Fruit fly (Drosophila melanogaster) whole organism, embryonic: ENCODE measurements around the gene CG15439.

ENCODE experiments used
- Abd-B ChIP-seq: fragments of 200-800 bp; sonication (Bioruptor generic); optimal IDR thresholded peaks from 2 replicates; lab custom pipeline; 2018; ENCODE audit warnings: missing biosample characterization, mild to moderate bottlenecking, missing genetic modification characterization, moderate library complexity
- Antp ChIP-seq: fragments of 200-800 bp; sonication (Bioruptor generic); optimal IDR thresholded peaks from 3 replicates; lab custom pipeline; 2016; ENCODE audit warnings: missing biosample characterization, missing genetic modification characterization
- Awh ChIP-seq: fragments of 200-800 bp; sonication (Bioruptor generic); IDR thresholded peaks from 2 replicates; pipeline ENCODE4, ENCODE4 v1.3.6; 2022; ENCODE audit warnings: missing biosample characterization, missing genetic modification characterization
- B-H1 ChIP-seq: fragments of 200-800 bp; sonication (Bioruptor generic); IDR thresholded peaks from 3 replicates; pipeline ENCODE4 v1.3.6; 2022; ENCODE audit warnings: missing biosample characterization, missing genetic modification characterization
- CG10147 ChIP-seq: fragments of 200-800 bp; sonication (Bioruptor generic); optimal IDR thresholded peaks from 2 replicates; lab custom pipeline; 2019; ENCODE audit warnings: missing biosample characterization, mild to moderate bottlenecking, missing genetic modification characterization, moderate library complexity
- CG10267 ChIP-seq: fragments of 200-800 bp; sonication (Bioruptor generic); optimal IDR thresholded peaks from 2 replicates; lab custom pipeline; 2018; ENCODE audit warnings: missing biosample characterization, mild to moderate bottlenecking, missing genetic modification characterization, moderate library complexity
- CG11560 ChIP-seq: fragments of 200-800 bp; sonication (Bioruptor generic); IDR thresholded peaks from 3 replicates; pipeline ENCODE4 v1.3.6; 2022; ENCODE audit warnings: missing biosample characterization, missing genetic modification characterization
- CG12219 ChIP-seq: fragments of 200-800 bp; sonication (Bioruptor generic); optimal IDR thresholded peaks from 3 replicates; lab custom pipeline; 2018; ENCODE audit warnings: missing biosample characterization, mild to moderate bottlenecking, missing genetic modification characterization
- CG12391 ChIP-seq: fragments of 200-800 bp; sonication (Bioruptor generic); optimal IDR thresholded peaks from 3 replicates; lab custom pipeline; 2018; ENCODE audit warnings: missing biosample characterization, mild to moderate bottlenecking, missing genetic modification characterization, moderate library complexity
- CG13894 ChIP-seq: fragments of 200-800 bp; sonication (Bioruptor generic); optimal IDR thresholded peaks from 3 replicates; lab custom pipeline; 2018; ENCODE audit warnings: missing biosample characterization, mild to moderate bottlenecking, missing genetic modification characterization, moderate library complexity
- CG14667 ChIP-seq: fragments of 200-800 bp; sonication (Bioruptor generic); IDR thresholded peaks from 2 replicates; pipeline ENCODE4 v1.3.6; 2022; ENCODE audit warnings: missing biosample characterization, missing genetic modification characterization
- CG16813 ChIP-seq: fragments of 200-800 bp; sonication (Bioruptor generic); IDR thresholded peaks from 3 replicates; pipeline ENCODE4 v1.3.6; 2022; ENCODE audit warnings: missing biosample characterization, missing genetic modification characterization; ENCODE audit not compliant: partially characterized antibody
- CG2120 ChIP-seq: fragments of 200-800 bp; sonication (Bioruptor generic); optimal IDR thresholded peaks from 3 replicates; lab custom pipeline; 2016; ENCODE audit warnings: missing biosample characterization, missing genetic modification characterization
- CG32532 ChIP-seq: fragments of 200-800 bp; sonication (Bioruptor generic); IDR thresholded peaks from 2 replicates; pipeline ENCODE4 v1.3.6; 2022; ENCODE audit warnings: missing biosample characterization, missing genetic modification characterization
- CG32767 ChIP-seq: fragments of 200-800 bp; sonication (Bioruptor generic); IDR thresholded peaks from 2 replicates; pipeline ENCODE4 v1.3.6; 2022; ENCODE audit warnings: missing biosample characterization, missing genetic modification characterization
- CG3281 ChIP-seq: fragments of 200-800 bp; sonication (Bioruptor generic); optimal IDR thresholded peaks from 3 replicates; lab custom pipeline; 2017; ENCODE audit warnings: missing biosample characterization, mild to moderate bottlenecking, missing genetic modification characterization
- CG34224 ChIP-seq: fragments of 200-800 bp; sonication (Bioruptor generic); IDR thresholded peaks from 3 replicates; pipeline ENCODE4 v1.3.6; 2022; ENCODE audit warnings: missing biosample characterization, missing genetic modification characterization; ENCODE audit not compliant: partially characterized antibody
- CG34422 ChIP-seq: fragments of 200-800 bp; sonication (Bioruptor generic); IDR thresholded peaks from 3 replicates; pipeline ENCODE4 v1.3.6; 2022; ENCODE audit warnings: missing biosample characterization, missing genetic modification characterization
- CG42726 ChIP-seq: fragments of 200-800 bp; sonication (Bioruptor generic); IDR thresholded peaks from 2 replicates; pipeline ENCODE4 v1.3.6; 2022; ENCODE audit warnings: missing biosample characterization, missing genetic modification characterization; ENCODE audit not compliant: partially characterized antibody
- CG4360 ChIP-seq: fragments of 200-800 bp; sonication (Bioruptor generic); IDR thresholded peaks from 2 replicates; pipeline ENCODE4 v1.3.6; 2022; ENCODE audit warnings: missing biosample characterization, missing genetic modification characterization
- CG6254 ChIP-seq: fragments of 200-800 bp; sonication (Bioruptor generic); optimal IDR thresholded peaks from 3 replicates; lab custom pipeline; 2017; ENCODE audit warnings: mild to moderate bottlenecking, missing biosample characterization, missing genetic modification reagents, missing genetic modification characterization
- CG6765 ChIP-seq: fragments of 200-800 bp; sonication (Bioruptor generic); optimal IDR thresholded peaks from 3 replicates; lab custom pipeline; 2017; ENCODE audit warnings: missing biosample characterization, mild to moderate bottlenecking, missing genetic modification characterization
- CG6791 ChIP-seq: fragments of 200-800 bp; sonication (Bioruptor generic); IDR thresholded peaks from 3 replicates; pipeline ENCODE4 v1.3.6; 2022; ENCODE audit warnings: missing biosample characterization, missing genetic modification characterization; ENCODE audit not compliant: partially characterized antibody
- CTCF ChIP-seq: fragments of 200-800 bp; sonication (Bioruptor generic); optimal IDR thresholded peaks from 2 replicates; lab custom pipeline; 2017; ENCODE audit warnings: missing biosample characterization, mild to moderate bottlenecking, missing genetic modification characterization, moderate library complexity
- CrebB ChIP-seq: fragments of 200-800 bp; sonication (Bioruptor generic); optimal IDR thresholded peaks from 3 replicates; lab custom pipeline; 2018; ENCODE audit warnings: missing biosample characterization, mild to moderate bottlenecking, missing genetic modification characterization
- Dfd ChIP-seq, 2 experiments: fragments of >200 bp; optimal IDR thresholded peaks; 2 replicates each; lab custom pipeline; 2017; ENCODE audit warnings: missing biosample characterization in 2 of 2, missing genetic modification characterization in 2 of 2
- Dip3 ChIP-seq: fragments of 200-800 bp; sonication (Bioruptor generic); optimal IDR thresholded peaks from 3 replicates; lab custom pipeline; 2016; ENCODE audit warnings: missing biosample characterization, missing genetic modification characterization
- Dref ChIP-seq: fragments of 200-800 bp; sonication (Bioruptor generic); IDR thresholded peaks from 2 replicates; pipeline ENCODE4 v1.3.6; 2022; ENCODE audit warnings: missing biosample characterization, missing genetic modification characterization
- HLH54F ChIP-seq: fragments of 200-800 bp; sonication (Bioruptor generic); optimal IDR thresholded peaks from 3 replicates; lab custom pipeline; 2016; ENCODE audit warnings: missing biosample characterization, missing genetic modification characterization
- Hmr ChIP-seq: fragments of 200-800 bp; sonication (Bioruptor generic); optimal IDR thresholded peaks from 3 replicates; lab custom pipeline; 2017; ENCODE audit warnings: mild to moderate bottlenecking, missing biosample characterization, missing genetic modification reagents, missing genetic modification characterization
- Hr39 ChIP-seq: fragments of >200 bp; optimal IDR thresholded peaks from 2 replicates; lab custom pipeline; 2017
- MESR4 ChIP-seq: fragments of 200-800 bp; sonication (Bioruptor generic); optimal IDR thresholded peaks from 2 replicates; lab custom pipeline; 2018; ENCODE audit warnings: missing biosample characterization, mild to moderate bottlenecking, missing genetic modification characterization, moderate library complexity
- NfI ChIP-seq: fragments of 200-800 bp; sonication (Bioruptor generic); optimal IDR thresholded peaks from 3 replicates; lab custom pipeline; 2018; ENCODE audit warnings: missing biosample characterization, mild to moderate bottlenecking, missing genetic modification characterization, moderate library complexity
- Scr ChIP-seq: fragments of 200-800 bp; sonication (Bioruptor generic); IDR thresholded peaks from 2 replicates; pipeline ENCODE4 v1.3.6; 2022; ENCODE audit warnings: missing biosample characterization, missing genetic modification characterization; ENCODE audit not compliant: partially characterized antibody
- Side ChIP-seq: fragments of 200-800 bp; sonication (Bioruptor generic); optimal IDR thresholded peaks from 2 replicates; lab custom pipeline; 2016; ENCODE audit warnings: missing biosample characterization, missing genetic modification characterization
- Sry-δ ChIP-seq: fragments of 200-800 bp; sonication (Bioruptor generic); optimal IDR thresholded peaks from 2 replicates; lab custom pipeline; 2016; ENCODE audit warnings: missing biosample characterization, missing genetic modification characterization
- YL-1 ChIP-seq: fragments of 200-800 bp; sonication (Bioruptor generic); optimal IDR thresholded peaks from 3 replicates; lab custom pipeline; 2017; ENCODE audit warnings: missing biosample characterization, mild to moderate bottlenecking, missing genetic modification characterization
- ash1 ChIP-seq: fragments of 200-800 bp; sonication (Bioruptor generic); optimal IDR thresholded peaks from 2 replicates; lab custom pipeline; 2018; ENCODE audit warnings: missing biosample characterization, mild to moderate bottlenecking, missing genetic modification characterization
- ato ChIP-seq: fragments of 200-800 bp; sonication (Bioruptor generic); IDR thresholded peaks from 2 replicates; pipeline ENCODE4 v1.3.6; 2022; ENCODE audit warnings: missing biosample characterization, missing genetic modification characterization; ENCODE audit not compliant: partially characterized antibody
- bbx ChIP-seq: fragments of 200-800 bp; sonication (Bioruptor generic); IDR thresholded peaks from 2 replicates; pipeline ENCODE4 v1.3.6; 2022; ENCODE audit warnings: missing biosample characterization, missing genetic modification characterization; ENCODE audit not compliant: partially characterized antibody
- br ChIP-seq: fragments of >200 bp; optimal IDR thresholded peaks from 2 replicates; lab custom pipeline; 2017
- cato ChIP-seq: fragments of 200-800 bp; sonication (Bioruptor generic); optimal IDR thresholded peaks from 2 replicates; lab custom pipeline; 2016; ENCODE audit warnings: missing biosample characterization, missing genetic modification characterization, borderline replicate concordance
- chinmo ChIP-seq: fragments of 200-800 bp; sonication (Bioruptor generic); IDR thresholded peaks from 4 replicates; pipeline ENCODE4 v1.3.6; 2022; ENCODE audit warnings: missing biosample characterization, missing genetic modification characterization; ENCODE audit not compliant: partially characterized antibody
- gcm2 ChIP-seq: fragments of 200-800 bp; sonication (Bioruptor generic); optimal IDR thresholded peaks from 2 replicates; lab custom pipeline; 2016; ENCODE audit warnings: missing biosample characterization, missing genetic modification characterization
- gsb-n ChIP-seq: fragments of 200-800 bp; sonication (Bioruptor generic); optimal IDR thresholded peaks from 3 replicates; lab custom pipeline; 2018; ENCODE audit warnings: missing biosample characterization, mild to moderate bottlenecking, missing genetic modification characterization
- ind ChIP-seq: fragments of 200-800 bp; sonication (Bioruptor generic); optimal IDR thresholded peaks from 3 replicates; lab custom pipeline; 2016; ENCODE audit warnings: missing biosample characterization, missing genetic modification characterization
- lov ChIP-seq, 2 experiments: fragments of 200-800 bp in 1 of 2; fragments of >200 bp in 1 of 2; sonication (Bioruptor generic) in 1 of 2; IDR thresholded peaks in 1 of 2; optimal IDR thresholded peaks in 1 of 2; 2 replicates in 1 of 2; 3 replicates in 1 of 2; pipeline versions ENCODE4 v1.3.6 to Lab custom; 2017 to 2022; ENCODE audit warnings: missing biosample characterization in 1 of 2, missing genetic modification characterization in 1 of 2
- org-1 ChIP-seq: fragments of 200-800 bp; sonication (Bioruptor generic); optimal IDR thresholded peaks from 2 replicates; lab custom pipeline; 2017; ENCODE audit warnings: missing biosample characterization, missing genetic modification characterization
- sim ChIP-seq: fragments of 200-800 bp; sonication (Bioruptor generic); IDR thresholded peaks from 2 replicates; pipeline ENCODE4 v1.3.6; 2022; ENCODE audit warnings: missing biosample characterization, missing genetic modification characterization
- sna ChIP-seq: fragments of 200-800 bp; sonication (Bioruptor generic); IDR thresholded peaks from 2 replicates; pipeline ENCODE4 v1.3.6; 2022; ENCODE audit warnings: missing biosample characterization, missing genetic modification characterization; ENCODE audit not compliant: partially characterized antibody
- tgo ChIP-seq: fragments of 200-800 bp; sonication (Bioruptor generic); IDR thresholded peaks from 3 replicates; pipeline ENCODE4 v1.3.6; 2022; ENCODE audit warnings: missing biosample characterization, missing genetic modification characterization
- unpg ChIP-seq: fragments of 200-800 bp; sonication (Bioruptor generic); optimal IDR thresholded peaks from 3 replicates; lab custom pipeline; 2018; ENCODE audit warnings: missing biosample characterization, mild to moderate bottlenecking, missing genetic modification characterization, moderate library complexity
- vnd ChIP-seq: fragments of 200-800 bp; sonication (Bioruptor generic); IDR thresholded peaks from 3 replicates; pipeline ENCODE4 v1.3.6; 2022; ENCODE audit warnings: missing biosample characterization, missing genetic modification characterization; ENCODE audit not compliant: partially characterized antibody

The CG15439 gene

DNA sequence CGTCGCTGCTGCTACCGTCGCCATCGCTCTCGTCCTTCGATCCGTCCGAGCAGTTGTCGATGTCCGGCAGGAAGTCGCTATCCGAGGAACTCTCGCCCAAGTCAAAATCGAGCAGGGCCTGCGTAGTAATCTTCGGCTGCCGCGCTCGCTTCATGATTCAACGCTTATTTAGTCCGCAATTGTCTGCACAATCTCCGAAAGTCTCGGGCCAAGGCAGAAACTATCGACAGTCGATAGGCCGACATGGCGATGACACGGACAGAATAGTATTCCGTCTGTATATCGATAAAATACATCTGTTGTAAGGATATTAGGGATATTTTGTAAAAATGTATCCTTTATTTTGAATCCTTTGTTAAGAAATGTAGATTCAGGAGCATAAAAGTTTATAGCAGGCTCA, at the start of gene CG15439 (continued):
- TF ChIP-seq CG11560 (tag; lab: Robert Waterston, UW) (no peak; the same call in 2 of the 3 replicates), CG34224 (GFP tag; lab: Robert Waterston, UW) (peak; percentile 86), MESR4 (GFP tag; lab: Kevin White, UChicago) (peak; percentile 89), CG16813 (GFP tag; lab: Robert Waterston, UW) (peak; percentile 64), CG12219 (GFP tag; lab: Kevin White, UChicago) (no peak), YL-1 (GFP tag; lab: Kevin White, UChicago) (peak; percentile 22), CG2120 (no peak), Scr (GFP tag; lab: Robert Waterston, UW) (peak; percentile 76), CG6791 (GFP tag; lab: Robert Waterston, UW) (peak; percentile 82), lov (optimal IDR thresholded peaks at IDR 0.05; lab: Kevin White, UChicago) (no peak), lov (GFP tag; IDR thresholded peaks at IDR 0.05; lab: Robert Waterston, UW) (no peak), CG42726 (GFP tag; lab: Robert Waterston, UW) (no peak), sim (GFP tag; lab: Robert Waterston, UW) (no peak), bbx (peak; percentile 84), CTCF (GFP tag; lab: Kevin White, UChicago) (no peak), ind (no peak), ash1 (no peak), Abd-B (GFP tag; lab: Kevin White, UChicago) (no peak), vnd (GFP tag; lab: Robert Waterston, UW) (peak; percentile 72), NfI (GFP tag; lab: Kevin White, UChicago) (no peak), Side (no peak), CG14667 (GFP tag; lab: Robert Waterston, UW) (no peak), CG6254 (GFP tag; lab: Kevin White, UChicago) (peak; percentile 23), gsb-n (tag; lab: Kevin White, UChicago) (no peak), tgo (GFP tag; lab: Robert Waterston, UW) (no peak), br (lab: Kevin White, UChicago) (no peak), unpg (no peak), CG13894 (tag; lab: Kevin White, UChicago) (no peak), Sry-δ (GFP tag; lab: Kevin White, UChicago) (peak; percentile 43), Antp (GFP tag; lab: Kevin White, UChicago) (no peak), CG12391 (tag; lab: Kevin White, UChicago) (no peak), ato (peak; percentile 89), org-1 (GFP tag; lab: Kevin White, UChicago) (no peak), Dref (GFP tag; lab: Robert Waterston, UW) (peak; percentile 77), CG6765 (GFP tag; lab: Kevin White, UChicago) (no peak), Hmr (no peak), CG4360 (GFP tag; lab: Robert Waterston, UW) (no peak), CG32767 (GFP tag; lab: Robert Waterston, UW) (no peak), Dip3 (GFP tag; lab: Kevin White, UChicago) (no peak)

DNA sequence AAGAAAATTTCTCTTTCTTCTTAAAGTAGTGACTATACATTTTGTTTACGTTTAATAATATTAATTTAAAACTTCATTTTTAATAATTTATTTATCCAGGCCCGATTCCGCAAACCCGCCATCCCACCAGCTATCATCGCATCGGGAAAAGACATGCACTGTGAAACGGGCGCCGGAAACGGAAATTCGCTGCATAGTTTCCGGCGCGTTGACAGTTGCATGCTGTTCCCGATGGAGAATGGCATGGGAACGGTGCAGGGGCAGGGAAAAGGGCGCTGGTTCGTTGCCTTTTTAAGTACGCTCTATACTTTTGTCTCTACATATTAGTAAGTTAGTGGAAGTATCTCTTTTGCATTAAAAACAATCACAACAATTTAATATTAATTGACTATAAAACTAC, 25.1 kb upstream of the CG15439 start:
- TF ChIP-seq CG10267 (tag; lab: Kevin White, UChicago) (no peak), cato (no peak), Side (no peak), gcm2 (GFP tag; lab: Kevin White, UChicago) (no peak), Dfd (GFP tag; optimal IDR thresholded peaks at IDR 0.05; lab: Kevin White, UChicago) (no peak), CG10147 (no peak), sna (GFP tag; lab: Robert Waterston, UW) (no peak), B-H1 (GFP tag; lab: Robert Waterston, UW) (no peak), Hr39 (lab: Kevin White, UChicago) (no peak), Awh (GFP tag; lab: Robert Waterston, UW) (no peak), chinmo (no peak), CG32532 (GFP tag; lab: Robert Waterston, UW) (no peak), HLH54F (GFP tag; lab: Kevin White, UChicago) (no peak), CG34422 (GFP tag; lab: Robert Waterston, UW) (no peak), CrebB (no peak), br (lab: Kevin White, UChicago) (no peak), CG3281 (GFP tag; lab: Kevin White, UChicago) (no peak)
